Fruit fly (Drosophila melanogaster) whole organism, embryonic: ENCODE data around the gene Capa.

ENCODE experiments used
- CG9215 ChIP-seq: fragments of 200-800 bp; sonication (Bioruptor generic); IDR thresholded peaks from 2 replicates; pipeline ENCODE4 v1.3.6; 2022; ENCODE audit warnings: missing biosample characterization, missing genetic modification characterization
- phol ChIP-seq: fragments of 200-800 bp; sonication (Bioruptor generic); optimal IDR thresholded peaks from 3 replicates; lab custom pipeline; 2018; ENCODE audit warnings: missing biosample characterization, mild to moderate bottlenecking, missing genetic modification characterization, moderate library complexity
- tll ChIP-seq, 2 experiments: fragments of 200-800 bp in 1 of 2; fragments of >200 bp in 1 of 2; sonication (Bioruptor generic) in 1 of 2; optimal IDR thresholded peaks; 2 replicates each; lab custom pipeline; 2017 to 2019; ENCODE audit warnings: missing biosample characterization in 2 of 2, missing genetic modification characterization in 2 of 2, mild to moderate bottlenecking in 1 of 2, moderate library complexity in 1 of 2
- twi ChIP-seq: fragments of 200-800 bp; optimal IDR thresholded peaks from 2 replicates; lab custom pipeline; 2019; ENCODE audit warnings: missing biosample characterization, mild to moderate bottlenecking, missing genetic modification characterization, moderate library complexity
- wek ChIP-seq: fragments of 200-800 bp; sonication (Bioruptor generic); optimal IDR thresholded peaks from 3 replicates; lab custom pipeline; 2018; ENCODE audit warnings: missing biosample characterization, mild to moderate bottlenecking, missing genetic modification characterization, moderate library complexity

dm6 chr3R:29959329-29959728 lies 45.2 kb upstream of the Capa start:
- no peak for TF ChIP-seq wek (GFP tag; lab: Kevin White, UChicago)
- no peak for TF ChIP-seq tll (GFP tag; optimal IDR thresholded peaks at IDR 0.05; lab: Kevin White, UChicago)
- TF ChIP-seq twi (tag; lab: Kevin White, UChicago) = no peak
- TF ChIP-seq CG9215 (GFP tag; lab: Robert Waterston, UW) = no peak
- no peak for TF ChIP-seq phol (tag; lab: Kevin White, UChicago)
